Worm (Caenorhabditis elegans): Measurements from ENCODE around the gene dnj-18.

- no peak for TF ChIP-seq snpc-4 (tag; optimal IDR thresholded peaks at IDR 0.05)
- no peak for TF ChIP-seq elt-3 (tag; optimal IDR thresholded peaks at IDR 0.05)
- TF ChIP-seq mls-2 (tag; optimal IDR thresholded peaks at IDR 0.05), result no peak
- no peak for TF ChIP-seq unc-39 (tag; optimal IDR thresholded peaks at IDR 0.05)
- TF ChIP-seq nhr-28 (tag; optimal IDR thresholded peaks at IDR 0.05), result no peak
- no peak for TF ChIP-seq nhr-76 (tag; optimal IDR thresholded peaks at IDR 0.05)
- TF ChIP-seq unc-62 (GFP tag; optimal IDR thresholded peaks at IDR 0.05), result no peak
- TF ChIP-seq mab-5 (tag; optimal IDR thresholded peaks at IDR 0.05), result no peak
- TF ChIP-seq pha-4 (tag; optimal IDR thresholded peaks at IDR 0.05), result no peak
- no peak for TF ChIP-seq flh-1 (GFP tag; optimal IDR thresholded peaks at IDR 0.05)
- no peak for TF ChIP-seq unc-120 (tag; optimal IDR thresholded peaks at IDR 0.05; ENCODE audit: poor library complexity, severe bottlenecking)
- no peak for TF ChIP-seq ztf-11 (tag; optimal IDR thresholded peaks at IDR 0.05)
- TF ChIP-seq elt-1 (tag; optimal IDR thresholded peaks at IDR 0.05; ENCODE audit: borderline replicate concordance, insufficient read depth), result no peak
Measured at ce11 chrIII:4657386-4657785, 40.5 kb upstream of the dnj-18 start.

Measured in whole organism, mixed stage, embryonic.